Worm (Caenorhabditis elegans): Measurements from ENCODE around the gene R08C7.8.

The R08C7.8 gene

ce11 chrIV:4445711-4446290, 11.5 kb upstream of the R08C7.8 start, which contains the start of the genes wapl-1 and htz-1:
Gene wapl-1, minus strand, starts transcription at chrIV:4445740.
Gene htz-1, plus strand, starts transcription at chrIV:4446216.
- TF ChIP-seq unc-62 (GFP tag; optimal IDR thresholded peaks at IDR 0.05) (peak; percentile 78), tbx-8 (GFP tag; optimal IDR thresholded peaks at IDR 0.05) (no peak), ham-2 (GFP tag; optimal IDR thresholded peaks at IDR 0.05) (no peak), ces-1 (GFP tag; optimal IDR thresholded peaks at IDR 0.05) (peak; percentile 70), nhr-76 (tag; optimal IDR thresholded peaks at IDR 0.05) (no peak), bed-3 (GFP tag; optimal IDR thresholded peaks at IDR 0.05) (no peak), unc-39 (tag; optimal IDR thresholded peaks at IDR 0.05) (no peak), blmp-1 (tag; optimal IDR thresholded peaks at IDR 0.05) (no peak), elt-3 (tag; optimal IDR thresholded peaks at IDR 0.05) (no peak), pha-4 (tag; optimal IDR thresholded peaks at IDR 0.05) (peak; percentile 96), cnd-1 (tag; optimal IDR thresholded peaks at IDR 0.05) (peak; percentile 44), sem-2 (GFP tag; optimal IDR thresholded peaks at IDR 0.05) (no peak), nhr-12 (tag; optimal IDR thresholded peaks at IDR 0.05) (no peak), elt-1 (tag; optimal IDR thresholded peaks at IDR 0.05; ENCODE audit: borderline replicate concordance, insufficient read depth) (no peak), nhr-237 (tag; optimal IDR thresholded peaks at IDR 0.05) (peak; percentile 87), ceh-43 (GFP tag; optimal IDR thresholded peaks at IDR 0.05) (no peak), lin-32 (GFP tag; optimal IDR thresholded peaks at IDR 0.05) (peak; percentile 30), mls-2 (tag; optimal IDR thresholded peaks at IDR 0.05) (peak; percentile 52), zip-8 (tag; optimal IDR thresholded peaks at IDR 0.05) (no peak), mab-5 (tag; optimal IDR thresholded peaks at IDR 0.05) (no peak), ztf-11 (tag; optimal IDR thresholded peaks at IDR 0.05) (no peak), M03D4.4 (tag; optimal IDR thresholded peaks at IDR 0.05) (no peak), mep-1 (tag; optimal IDR thresholded peaks at IDR 0.05) (peak; percentile 96), drap-1 (GFP tag; optimal IDR thresholded peaks at IDR 0.05) (peak; percentile 32), flh-1 (GFP tag; optimal IDR thresholded peaks at IDR 0.05) (no peak), nhr-28 (tag; optimal IDR thresholded peaks at IDR 0.05) (no peak), lin-13 (tag; optimal IDR thresholded peaks at IDR 0.05) (peak; percentile 96), ceh-83 (GFP tag; optimal IDR thresholded peaks at IDR 0.05) (peak; percentile 33), snpc-4 (tag; optimal IDR thresholded peaks at IDR 0.05) (no peak), lsy-2 (tag; optimal IDR thresholded peaks at IDR 0.05) (peak; percentile 99), nhr-2 (tag; optimal IDR thresholded peaks at IDR 0.05) (peak; percentile 63), sptf-1 (tag; optimal IDR thresholded peaks at IDR 0.05) (peak; percentile 61), hlh-1 (tag; optimal IDR thresholded peaks at IDR 0.05) (peak; percentile 67), ceh-39 (tag; optimal IDR thresholded peaks at IDR 0.05) (peak; percentile 90), unc-120 (tag; optimal IDR thresholded peaks at IDR 0.05; ENCODE audit: poor library complexity, severe bottlenecking) (peak; percentile 46)

ce11 chrIV:4441077-4441476, 6.7 kb upstream of the R08C7.8 start, which contains the start of gene fbxb-75:
Gene fbxb-75, minus strand, starts transcription at chrIV:4441177.
- TF ChIP-seq elt-1 (tag; optimal IDR thresholded peaks at IDR 0.05; ENCODE audit: borderline replicate concordance, insufficient read depth) (peak; percentile 28), lin-13 (tag; optimal IDR thresholded peaks at IDR 0.05) (no peak)

ce11 chrIV:4439190-4439589, 4.8 kb upstream of the R08C7.8 start, which contains the start of gene fbxb-74:
Gene fbxb-74, minus strand, starts transcription at chrIV:4439290.
- no peak for TF ChIP-seq pha-4 (tag; optimal IDR thresholded peaks at IDR 0.05)
- TF ChIP-seq lsy-2 (tag; optimal IDR thresholded peaks at IDR 0.05), result no peak
- no peak for TF ChIP-seq mab-5 (tag; optimal IDR thresholded peaks at IDR 0.05)
- no peak for TF ChIP-seq ceh-83 (GFP tag; optimal IDR thresholded peaks at IDR 0.05)
- no peak for TF ChIP-seq ceh-43 (GFP tag; optimal IDR thresholded peaks at IDR 0.05)
- TF ChIP-seq lin-13 (tag; optimal IDR thresholded peaks at IDR 0.05), result no peak
- TF ChIP-seq unc-62 (GFP tag; optimal IDR thresholded peaks at IDR 0.05), result no peak
- no peak for TF ChIP-seq snpc-4 (tag; optimal IDR thresholded peaks at IDR 0.05)
- no peak for TF ChIP-seq mep-1 (tag; optimal IDR thresholded peaks at IDR 0.05)
- no peak for TF ChIP-seq tbx-8 (GFP tag; optimal IDR thresholded peaks at IDR 0.05)
- TF ChIP-seq nhr-76 (tag; optimal IDR thresholded peaks at IDR 0.05), result no peak
- no peak for TF ChIP-seq nhr-2 (tag; optimal IDR thresholded peaks at IDR 0.05)
- TF ChIP-seq unc-120 (tag; optimal IDR thresholded peaks at IDR 0.05; ENCODE audit: poor library complexity, severe bottlenecking), result no peak
- no peak for TF ChIP-seq mls-2 (tag; optimal IDR thresholded peaks at IDR 0.05)
- no peak for TF ChIP-seq blmp-1 (tag; optimal IDR thresholded peaks at IDR 0.05)
- TF ChIP-seq bed-3 (GFP tag; optimal IDR thresholded peaks at IDR 0.05), result no peak
- TF ChIP-seq lin-32 (GFP tag; optimal IDR thresholded peaks at IDR 0.05), result no peak
- no peak for TF ChIP-seq hlh-1 (tag; optimal IDR thresholded peaks at IDR 0.05)
- no peak for TF ChIP-seq nhr-237 (tag; optimal IDR thresholded peaks at IDR 0.05)
